Fruit fly (Drosophila melanogaster) Kc167 (cell line): ENCODE measurements around the gene CG13024.

Experiments used
- Sin3A ChIP-seq: fragments of >200 bp; optimal IDR thresholded peaks from 2 replicates; lab custom pipeline; 2018; ENCODE audit warnings: missing external identifiers
- h ChIP-seq: fragments of >200 bp; optimal IDR thresholded peaks from 3 replicates; lab custom pipeline; 2018; ENCODE audit warnings: missing external identifiers
- insv ChIP-seq: fragments of >200 bp; optimal IDR thresholded peaks from 3 replicates; lab custom pipeline; 2018; ENCODE audit warnings: missing external identifiers
- ttk ChIP-seq: sonication (Bioruptor generic); optimal IDR thresholded peaks from 2 replicates; lab custom pipeline; 2017; ENCODE audit warnings: missing external identifiers

DNA sequence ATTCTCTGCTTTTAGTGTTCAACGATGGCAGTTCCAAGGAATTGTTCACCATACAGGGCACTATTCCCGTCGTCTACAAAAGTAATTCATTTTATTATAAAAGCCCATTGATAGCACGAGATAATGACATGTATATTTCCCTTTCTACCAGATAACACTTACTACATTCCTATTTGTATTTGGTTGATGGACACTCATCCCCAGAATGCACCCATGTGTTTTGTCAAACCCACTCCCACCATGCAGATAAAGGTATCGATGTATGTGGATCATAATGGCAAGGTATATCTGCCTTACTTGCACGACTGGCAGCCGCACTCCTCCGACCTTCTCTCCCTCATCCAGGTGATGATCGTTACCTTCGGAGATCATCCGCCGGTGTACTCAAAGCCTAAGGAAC lies 14.1 kb upstream of the CG13024 start:
- TF ChIP-seq Sin3A (lab: Kevin White, UChicago) (no peak), insv (no peak), h (lab: Kevin White, UChicago) (no peak), ttk (lab: Kevin White, UChicago) (no peak)
